Fruit fly (Drosophila melanogaster) Kc167 (cell line): ENCODE measurements around the gene CG31100.

Experiments used
- Myc ChIP-seq: fragments of >200 bp; optimal IDR thresholded peaks from 2 replicates; lab custom pipeline; 2017; ENCODE audit warnings: missing external identifiers
- h ChIP-seq: fragments of >200 bp; optimal IDR thresholded peaks from 3 replicates; lab custom pipeline; 2018; ENCODE audit warnings: missing external identifiers

dm6 chr3R:8959153-8959552 is 44.3 kb downstream of the CG31100 start:
- TF ChIP-seq h (no peak), Myc (lab: Kevin White, UChicago) (no peak)
